Worm (Caenorhabditis elegans) whole organism, L2 larva: Measurements from ENCODE around the gene F09E5.11.

Source experiments
- C34F6.9 ChIP-seq: fragments of 150-350 bp; optimal IDR thresholded peaks from 2 replicates; lab custom pipeline; 2014; ENCODE audit warnings: missing biosample characterization, missing genetic modification characterization
- F13H6.1 ChIP-seq: sonication (generic microtip); optimal IDR thresholded peaks from 2 replicates; lab custom pipeline; 2016; ENCODE audit warnings: missing genetic modification characterization, missing compliant biosample characterization
- R02D3.7 ChIP-seq: fragments of 150-350 bp; optimal IDR thresholded peaks from 2 replicates; lab custom pipeline; 2014; ENCODE audit warnings: missing biosample characterization, missing genetic modification characterization
- Y55F3AM.14 ChIP-seq: fragments of 200-800 bp; sonication (Bioruptor generic); optimal IDR thresholded peaks from 2 replicates; lab custom pipeline; 2018; ENCODE audit warnings: mild to moderate bottlenecking, missing genetic modification characterization, missing compliant biosample characterization
- ZK546.5 ChIP-seq: sonication (generic microtip); optimal IDR thresholded peaks from 2 replicates; lab custom pipeline; 2017; ENCODE audit warnings: missing biosample characterization, missing genetic modification characterization
- alr-1 ChIP-seq: fragments of 150-350 bp; optimal IDR thresholded peaks from 2 replicates; lab custom pipeline; 2014; ENCODE audit warnings: missing biosample characterization, missing genetic modification characterization
- aly-2 ChIP-seq: fragments of 150-350 bp; optimal IDR thresholded peaks from 2 replicates; lab custom pipeline; 2014; ENCODE audit warnings: missing biosample characterization, missing genetic modification characterization
- ama-1 ChIP-seq: fragments of 150-350 bp; optimal IDR thresholded peaks from 2 replicates; lab custom pipeline; 2018; ENCODE audit warnings: inconsistent platforms
- blmp-1 ChIP-seq: sonication (generic microtip); optimal IDR thresholded peaks from 2 replicates; lab custom pipeline; 2017; ENCODE audit warnings: missing genetic modification characterization, mild to moderate bottlenecking, missing compliant biosample characterization, antibody characterized with exemption, moderate library complexity; ENCODE audit not compliant: insufficient read depth
- ceh-16 ChIP-seq: fragments of 150-350 bp; optimal IDR thresholded peaks from 2 replicates; lab custom pipeline; 2014; ENCODE audit warnings: missing biosample characterization, missing genetic modification characterization
- ceh-82 ChIP-seq: fragments of 150-350 bp; optimal IDR thresholded peaks from 2 replicates; lab custom pipeline; 2014; ENCODE audit warnings: missing biosample characterization, missing genetic modification characterization
- crh-2 ChIP-seq: sonication (generic microtip); optimal IDR thresholded peaks from 2 replicates; lab custom pipeline; 2017; ENCODE audit warnings: missing biosample characterization, missing genetic modification characterization
- dmd-4 ChIP-seq: sonication (generic microtip); optimal IDR thresholded peaks from 2 replicates; lab custom pipeline; 2017; ENCODE audit warnings: missing biosample characterization, missing genetic modification characterization
- egl-27 ChIP-seq: sonication (generic microtip); optimal IDR thresholded peaks from 3 replicates; lab custom pipeline; 2017; ENCODE audit warnings: missing biosample characterization, missing genetic modification reagents, missing genetic modification characterization
- elt-1 ChIP-seq: fragments of 150-350 bp; optimal IDR thresholded peaks from 2 replicates; lab custom pipeline; 2014; ENCODE audit warnings: missing biosample characterization, missing genetic modification characterization
- elt-3 ChIP-seq: sonication (generic microtip); optimal IDR thresholded peaks from 2 replicates; lab custom pipeline; 2017; ENCODE audit warnings: missing biosample characterization, missing genetic modification characterization
- fos-1 ChIP-seq: fragments of 150-350 bp; optimal IDR thresholded peaks from 2 replicates; lab custom pipeline; 2014; ENCODE audit warnings: missing biosample characterization, missing genetic modification characterization
- gmeb-1 ChIP-seq: fragments of 150-350 bp; optimal IDR thresholded peaks from 2 replicates; lab custom pipeline; 2014; ENCODE audit warnings: missing biosample characterization, missing genetic modification characterization
- lin-11 ChIP-seq: fragments of 150-350 bp; sonication (generic microtip); optimal IDR thresholded peaks from 2 replicates; lab custom pipeline; 2014; ENCODE audit warnings: missing biosample characterization, missing genetic modification characterization, inconsistent platforms, mixed read lengths
- lin-13 ChIP-seq: fragments of 150-350 bp; optimal IDR thresholded peaks from 2 replicates; lab custom pipeline; 2014; ENCODE audit warnings: missing biosample characterization, missing genetic modification reagents, missing genetic modification characterization
- lin-39 ChIP-seq: fragments of 150-350 bp; optimal IDR thresholded peaks from 2 replicates; lab custom pipeline; 2014; ENCODE audit warnings: missing biosample characterization, missing genetic modification reagents, missing genetic modification characterization
- lsy-2 ChIP-seq, 2 experiments: fragments of 150-350 bp in 1 of 2; sonication (generic microtip) in 1 of 2; optimal IDR thresholded peaks; 2 replicates each; lab custom pipeline; 2014 to 2017; ENCODE audit warnings: missing biosample characterization in 2 of 2, missing genetic modification characterization in 2 of 2
- mab-5 ChIP-seq: fragments of 150-350 bp; optimal IDR thresholded peaks from 2 replicates; lab custom pipeline; 2014; ENCODE audit warnings: missing biosample characterization, missing genetic modification characterization
- mbf-1 ChIP-seq: sonication (generic microtip); optimal IDR thresholded peaks from 2 replicates; lab custom pipeline; 2017; ENCODE audit warnings: missing biosample characterization, missing genetic modification characterization
- mdl-1 ChIP-seq, 2 experiments: fragments of 150-350 bp in 1 of 2; sonication (generic microtip) in 1 of 2; optimal IDR thresholded peaks; 2 replicates each; lab custom pipeline; 2017; ENCODE audit warnings: missing biosample characterization in 2 of 2, missing genetic modification characterization in 2 of 2
- nhr-10 ChIP-seq: sonication (generic microtip); optimal IDR thresholded peaks from 2 replicates; lab custom pipeline; 2017; ENCODE audit warnings: missing biosample characterization, missing genetic modification characterization
- nhr-11 ChIP-seq: fragments of 150-350 bp; optimal IDR thresholded peaks from 2 replicates; lab custom pipeline; 2014; ENCODE audit warnings: missing biosample characterization, missing genetic modification characterization
- nhr-12 ChIP-seq: fragments of 150-350 bp; optimal IDR thresholded peaks from 2 replicates; lab custom pipeline; 2014; ENCODE audit warnings: missing biosample characterization, missing genetic modification characterization
- nhr-129 ChIP-seq: fragments of 150-350 bp; optimal IDR thresholded peaks from 2 replicates; lab custom pipeline; 2014; ENCODE audit warnings: missing biosample characterization, missing genetic modification characterization
- nhr-21 ChIP-seq: fragments of 150-350 bp; optimal IDR thresholded peaks from 2 replicates; lab custom pipeline; 2014; ENCODE audit warnings: missing biosample characterization, missing genetic modification characterization
- nhr-23 ChIP-seq: fragments of 150-350 bp; optimal IDR thresholded peaks from 2 replicates; lab custom pipeline; 2014; ENCODE audit warnings: missing biosample characterization, missing genetic modification reagents, missing genetic modification characterization
- nhr-237 ChIP-seq: fragments of 150-350 bp; optimal IDR thresholded peaks from 2 replicates; lab custom pipeline; 2014; ENCODE audit warnings: missing biosample characterization, missing genetic modification characterization
- nhr-25 ChIP-seq: fragments of 150-350 bp; sonication (generic microtip); optimal IDR thresholded peaks from 3 replicates; lab custom pipeline; 2014; ENCODE audit warnings: missing biosample characterization, missing genetic modification characterization
- nhr-6 ChIP-seq: fragments of 150-350 bp; optimal IDR thresholded peaks from 2 replicates; lab custom pipeline; 2014; ENCODE audit warnings: missing biosample characterization, missing genetic modification characterization
- nhr-77 ChIP-seq: fragments of 150-350 bp; optimal IDR thresholded peaks from 2 replicates; lab custom pipeline; 2014; ENCODE audit warnings: missing biosample characterization, missing genetic modification characterization
- peb-1 ChIP-seq: fragments of 150-350 bp; optimal IDR thresholded peaks from 2 replicates; lab custom pipeline; 2014; ENCODE audit warnings: missing biosample characterization, missing genetic modification characterization
- sem-4 ChIP-seq: fragments of 150-350 bp; optimal IDR thresholded peaks from 2 replicates; lab custom pipeline; 2014; ENCODE audit warnings: missing biosample characterization, missing genetic modification reagents, missing genetic modification characterization
- skn-1 ChIP-seq: sonication (generic microtip); optimal IDR thresholded peaks from 2 replicates; lab custom pipeline; 2017; ENCODE audit warnings: missing biosample characterization, missing genetic modification characterization
- sma-3 ChIP-seq: sonication (generic microtip); optimal IDR thresholded peaks from 2 replicates; lab custom pipeline; 2016; ENCODE audit warnings: missing genetic modification reagents, missing genetic modification characterization, missing compliant biosample characterization
- sma-9 ChIP-seq, 2 experiments: fragments of 150-350 bp in 1 of 2; sonication (generic microtip) in 1 of 2; optimal IDR thresholded peaks; 2 replicates each; lab custom pipeline; 2014 to 2016; ENCODE audit warnings: missing genetic modification characterization in 2 of 2, mild to moderate bottlenecking in 1 of 2, missing biosample characterization in 1 of 2, missing compliant biosample characterization in 1 of 2, missing genetic modification reagents in 1 of 2, moderate library complexity in 1 of 2
- snpc-4 ChIP-seq: fragments of 150-350 bp; optimal IDR thresholded peaks from 2 replicates; lab custom pipeline; 2014; ENCODE audit warnings: missing biosample characterization, missing genetic modification characterization
- unc-39 ChIP-seq: fragments of 150-350 bp; optimal IDR thresholded peaks from 2 replicates; lab custom pipeline; 2014; ENCODE audit warnings: missing biosample characterization, missing genetic modification characterization
- unc-55 ChIP-seq: fragments of 150-350 bp; sonication (generic microtip); optimal IDR thresholded peaks from 3 replicates; lab custom pipeline; 2014; ENCODE audit warnings: missing biosample characterization, missing genetic modification reagents, missing genetic modification characterization
- unc-62 ChIP-seq: fragments of 150-350 bp; optimal IDR thresholded peaks from 2 replicates; lab custom pipeline; 2014; ENCODE audit warnings: missing biosample characterization, missing genetic modification reagents, missing genetic modification characterization
- zag-1 ChIP-seq: fragments of 150-350 bp; optimal IDR thresholded peaks from 2 replicates; lab custom pipeline; 2014; ENCODE audit warnings: missing biosample characterization, missing genetic modification characterization
- ztf-1 ChIP-seq: fragments of 200-800 bp; sonication (Bioruptor generic); conservative IDR thresholded peaks from 2 replicates; pipeline ENCODE4 v1.3.6; 2022; ENCODE audit warnings: missing genetic modification characterization, missing compliant biosample characterization
- ztf-11 ChIP-seq: sonication (generic microtip); optimal IDR thresholded peaks from 2 replicates; lab custom pipeline; 2017; ENCODE audit warnings: missing biosample characterization, missing genetic modification characterization
- ztf-4 ChIP-seq: fragments of 150-350 bp; optimal IDR thresholded peaks from 2 replicates; lab custom pipeline; 2014; ENCODE audit warnings: missing biosample characterization, missing genetic modification characterization

Gene F09E5.11

ce11 chrII:5336660-5337494, 21.1 kb downstream of the F09E5.11 start (continued):
- TF ChIP-seq gmeb-1 (tag; lab: Kevin White, UChicago) = peak; percentile 62
- no peak for TF ChIP-seq nhr-77 (tag; lab: Kevin White, UChicago)
- TF ChIP-seq ama-1 = peak; percentile 22
- TF ChIP-seq lin-39 = no peak
- TF ChIP-seq unc-39 (tag; lab: Kevin White, UChicago) = no peak

DNA sequence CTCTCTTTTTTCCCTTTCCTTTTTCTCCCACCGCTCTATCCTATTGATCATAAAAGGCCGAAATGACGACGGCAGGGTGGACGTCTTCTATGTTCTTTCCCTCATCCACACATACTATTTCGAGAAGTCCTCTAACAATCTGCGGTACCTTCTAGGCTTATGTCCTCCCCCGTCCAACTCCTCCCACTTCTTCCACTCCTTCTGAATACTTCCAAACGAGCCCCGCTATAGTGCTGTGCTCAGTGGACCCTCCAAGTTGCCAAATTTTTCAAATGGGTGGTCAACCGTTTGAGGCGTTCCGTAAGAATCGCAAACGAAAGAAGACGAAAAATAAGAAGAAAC, 22.0 kb downstream of the F09E5.11 start:
- TF ChIP-seq Y55F3AM.14 (peak; percentile 19), lsy-2 (tag; optimal IDR thresholded peaks at IDR 0.05; lab: Kevin White, UChicago) (peak in 1 of 2 experiments; percentile 60), nhr-237 (tag; lab: Kevin White, UChicago) (no peak), blmp-1 (tag; lab: Kevin White, UChicago) (peak; percentile 64), lin-11 (tag; lab: Kevin White, UChicago) (peak; percentile 77), lin-13 (GFP tag; lab: Kevin White, UChicago) (no peak), crh-2 (tag; lab: Kevin White, UChicago) (no peak), sma-9 (GFP tag; optimal IDR thresholded peaks at IDR 0.05; lab: Kevin White, UChicago) (peak; percentile 73), sma-9 (tag; optimal IDR thresholded peaks at IDR 0.05; lab: Kevin White, UChicago) (no peak), lin-39 (no peak), nhr-6 (tag; lab: Kevin White, UChicago) (peak; percentile 1), unc-39 (tag; lab: Kevin White, UChicago) (no peak), mdl-1 (tag; optimal IDR thresholded peaks at IDR 0.05; lab: Kevin White, UChicago) (no peak), elt-3 (tag; lab: Kevin White, UChicago) (no peak), dmd-4 (no peak), sma-3 (GFP tag; lab: Kevin White, UChicago) (no peak), peb-1 (tag; lab: Kevin White, UChicago) (no peak), R02D3.7 (no peak), ztf-4 (tag; lab: Kevin White, UChicago) (no peak), gmeb-1 (tag; lab: Kevin White, UChicago) (no peak), nhr-11 (tag; lab: Kevin White, UChicago) (no peak), nhr-23 (no peak), nhr-12 (tag; lab: Kevin White, UChicago) (no peak), nhr-10 (tag; lab: Kevin White, UChicago) (no peak), nhr-129 (peak; percentile 79), unc-62 (GFP tag; lab: Kevin White, UChicago) (no peak), zag-1 (peak; percentile 61), F13H6.1 (tag; lab: Kevin White, UChicago) (peak; percentile 79), ztf-11 (tag; lab: Kevin White, UChicago) (no peak), ama-1 (peak; percentile 16), ceh-82 (tag; lab: Kevin White, UChicago) (no peak), sem-4 (tag; lab: Kevin White, UChicago) (peak; percentile 49), ceh-16 (tag; lab: Kevin White, UChicago) (no peak), C34F6.9 (peak; percentile 78), unc-55 (GFP tag; lab: Kevin White, UChicago) (peak; percentile 84), snpc-4 (tag; lab: Kevin White, UChicago) (no peak), mab-5 (peak; percentile 42), nhr-25 (tag; lab: Kevin White, UChicago) (no peak), ZK546.5 (tag; lab: Kevin White, UChicago) (no peak), egl-27 (no peak), nhr-21 (tag; lab: Kevin White, UChicago) (no peak), ztf-1 (GFP tag; lab: Robert Waterston, UW) (no peak), elt-1 (tag; lab: Kevin White, UChicago) (no peak), fos-1 (tag; lab: Kevin White, UChicago) (peak; percentile 92), aly-2 (tag; lab: Kevin White, UChicago) (no peak), skn-1 (tag; lab: Kevin White, UChicago) (no peak), mbf-1 (tag; lab: Kevin White, UChicago) (no peak), alr-1 (tag; lab: Kevin White, UChicago) (no peak), nhr-77 (tag; lab: Kevin White, UChicago) (no peak)
